Worm (Caenorhabditis elegans): ENCODE measurements around the gene ZK938.11.

The ZK938.11 gene

DNA sequence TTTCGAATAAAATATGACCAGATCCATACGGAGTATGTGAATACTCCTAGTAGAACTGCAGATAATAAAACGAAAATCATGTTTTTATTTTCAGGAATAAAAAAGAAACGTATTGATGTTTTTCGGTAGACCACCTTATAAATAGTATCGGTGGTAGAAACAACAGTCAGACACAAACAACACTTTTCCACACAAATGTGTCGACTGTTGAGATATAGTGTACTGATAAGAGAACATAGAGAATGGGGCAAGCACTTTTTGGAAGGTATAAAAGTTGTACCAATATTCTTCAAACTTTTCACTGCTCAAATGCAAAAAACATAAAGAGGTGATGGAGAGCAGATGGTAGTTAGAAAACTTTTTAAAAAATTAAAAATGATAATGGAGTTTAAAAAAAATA, 37.6 kb downstream of the ZK938.11 start, which contains the start of gene cyp-13A6:
Gene cyp-13A6 (minus strand): TSS at position 180 of the 400 bp plus-strand sequence.
- TF ChIP-seq F13C5.2 (tag; optimal IDR thresholded peaks at IDR 0.05) (no peak), ceh-36 (tag; optimal IDR thresholded peaks at IDR 0.05) (no peak), hmbx-1 (tag; optimal IDR thresholded peaks at IDR 0.05) (no peak), pes-1 (GFP tag; IDR thresholded peaks at IDR 0.05) (no peak), tra-4 (tag; optimal IDR thresholded peaks at IDR 0.05) (no peak), hmg-4 (GFP tag; optimal IDR thresholded peaks at IDR 0.05) (no peak), sea-1 (GFP tag; conservative IDR thresholded peaks at IDR 0.05) (no peak), ceh-13 (GFP tag; optimal IDR thresholded peaks at IDR 0.05) (no peak), flt-1 (GFP tag; IDR thresholded peaks at IDR 0.05) (no peak), hnd-1 (tag; optimal IDR thresholded peaks at IDR 0.05) (no peak), aly-1 (tag; optimal IDR thresholded peaks at IDR 0.05) (no peak), B0310.2 (tag; optimal IDR thresholded peaks at IDR 0.05) (no peak), ets-7 (tag; optimal IDR thresholded peaks at IDR 0.05) (no peak), tbx-37 (GFP tag; conservative IDR thresholded peaks at IDR 0.05) (no peak), ama-1 (optimal IDR thresholded peaks at IDR 0.05) (no peak), tbx-11 (GFP tag; IDR thresholded peaks at IDR 0.05) (no peak), scrt-1 (GFP tag; IDR thresholded peaks at IDR 0.05) (no peak)

ce11 chrII:9800251-9800650, 40.0 kb downstream of the ZK938.11 start, which contains the start of gene cyp-13A5:
cyp-13A5 (minus strand) TSS chrII:9800362.
- no peak for TF ChIP-seq scrt-1 (GFP tag; IDR thresholded peaks at IDR 0.05)
- TF ChIP-seq ceh-13 (GFP tag; optimal IDR thresholded peaks at IDR 0.05): no peak
- TF ChIP-seq tra-4 (tag; optimal IDR thresholded peaks at IDR 0.05): no peak
- TF ChIP-seq pes-1 (GFP tag; IDR thresholded peaks at IDR 0.05): no peak
- no peak for TF ChIP-seq F13C5.2 (tag; optimal IDR thresholded peaks at IDR 0.05)
- TF ChIP-seq hmg-4 (GFP tag; optimal IDR thresholded peaks at IDR 0.05): no peak
- no peak for TF ChIP-seq aly-1 (tag; optimal IDR thresholded peaks at IDR 0.05)
- no peak for TF ChIP-seq ama-1 (optimal IDR thresholded peaks at IDR 0.05)
- no peak for TF ChIP-seq ceh-36 (tag; optimal IDR thresholded peaks at IDR 0.05)
- no peak for TF ChIP-seq tbx-37 (GFP tag; conservative IDR thresholded peaks at IDR 0.05)
- TF ChIP-seq B0310.2 (tag; optimal IDR thresholded peaks at IDR 0.05): no peak
- TF ChIP-seq hmbx-1 (tag; optimal IDR thresholded peaks at IDR 0.05): no peak
- no peak for TF ChIP-seq tbx-11 (GFP tag; IDR thresholded peaks at IDR 0.05)
- TF ChIP-seq ets-7 (tag; optimal IDR thresholded peaks at IDR 0.05): no peak
- no peak for TF ChIP-seq hnd-1 (tag; optimal IDR thresholded peaks at IDR 0.05)
- TF ChIP-seq flt-1 (GFP tag; IDR thresholded peaks at IDR 0.05): no peak
- TF ChIP-seq sea-1 (GFP tag; conservative IDR thresholded peaks at IDR 0.05): no peak

DNA sequence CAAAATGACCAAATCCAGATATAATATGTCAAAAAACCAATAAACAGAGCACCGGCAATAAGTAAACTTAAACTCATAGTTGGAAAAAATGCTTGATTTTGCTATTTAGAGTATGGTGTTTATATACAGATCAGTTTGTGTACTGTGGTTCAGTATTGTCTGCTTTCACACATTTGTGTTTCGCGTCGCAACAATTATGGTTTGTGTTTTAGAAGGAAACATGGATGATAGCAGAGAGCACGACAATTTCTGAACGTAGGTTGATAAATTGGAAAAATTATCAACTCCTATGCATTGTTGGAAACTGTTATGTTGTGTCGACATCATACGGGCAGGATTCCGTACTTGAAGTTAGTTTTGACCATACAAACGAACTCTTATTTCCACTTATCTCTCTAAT, 42.5 kb downstream of the ZK938.11 start, which contains the start of gene cyp-13A4:
Gene cyp-13A4 (minus strand): TSS at position 77 of the 400 bp plus-strand sequence.
- no peak for TF ChIP-seq B0310.2 (tag; optimal IDR thresholded peaks at IDR 0.05)
- TF ChIP-seq scrt-1 (GFP tag; IDR thresholded peaks at IDR 0.05): no peak
- no peak for TF ChIP-seq sea-1 (GFP tag; conservative IDR thresholded peaks at IDR 0.05)
- TF ChIP-seq tbx-37 (GFP tag; conservative IDR thresholded peaks at IDR 0.05): no peak
- TF ChIP-seq pes-1 (GFP tag; IDR thresholded peaks at IDR 0.05): no peak
- no peak for TF ChIP-seq ceh-13 (GFP tag; optimal IDR thresholded peaks at IDR 0.05)
- no peak for TF ChIP-seq hnd-1 (tag; optimal IDR thresholded peaks at IDR 0.05)
- TF ChIP-seq F13C5.2 (tag; optimal IDR thresholded peaks at IDR 0.05): no peak
- no peak for TF ChIP-seq tbx-11 (GFP tag; IDR thresholded peaks at IDR 0.05)
- TF ChIP-seq ceh-36 (tag; optimal IDR thresholded peaks at IDR 0.05): no peak
- TF ChIP-seq aly-1 (tag; optimal IDR thresholded peaks at IDR 0.05): no peak
- no peak for TF ChIP-seq ets-7 (tag; optimal IDR thresholded peaks at IDR 0.05)
- no peak for TF ChIP-seq flt-1 (GFP tag; IDR thresholded peaks at IDR 0.05)
- TF ChIP-seq ama-1 (optimal IDR thresholded peaks at IDR 0.05): no peak
- TF ChIP-seq tra-4 (tag; optimal IDR thresholded peaks at IDR 0.05): no peak

- no peak for TF ChIP-seq sea-1 (GFP tag; conservative IDR thresholded peaks at IDR 0.05)
- TF ChIP-seq pes-1 (GFP tag; IDR thresholded peaks at IDR 0.05): no peak
- TF ChIP-seq aly-1 (tag; optimal IDR thresholded peaks at IDR 0.05): no peak
- TF ChIP-seq flt-1 (GFP tag; IDR thresholded peaks at IDR 0.05): no peak
- no peak for TF ChIP-seq ceh-13 (GFP tag; optimal IDR thresholded peaks at IDR 0.05)
- TF ChIP-seq ets-7 (tag; optimal IDR thresholded peaks at IDR 0.05): no peak
- no peak for TF ChIP-seq ceh-36 (tag; optimal IDR thresholded peaks at IDR 0.05)
These were observed 47.0 kb downstream of the ZK938.11 start, which contains the start of gene cyp-13A3 for ce11 chrII:9793197-9793596. cyp-13A3 (minus strand) TSS chrII:9793297.

- TF ChIP-seq tbx-11 (GFP tag; IDR thresholded peaks at IDR 0.05): no peak
- TF ChIP-seq tbx-37 (GFP tag; conservative IDR thresholded peaks at IDR 0.05): no peak
- TF ChIP-seq hmbx-1 (tag; optimal IDR thresholded peaks at IDR 0.05): no peak
- TF ChIP-seq flt-1 (GFP tag; IDR thresholded peaks at IDR 0.05): no peak
- no peak for TF ChIP-seq ceh-13 (GFP tag; optimal IDR thresholded peaks at IDR 0.05)
- no peak for TF ChIP-seq ceh-36 (tag; optimal IDR thresholded peaks at IDR 0.05)
- TF ChIP-seq tra-4 (tag; optimal IDR thresholded peaks at IDR 0.05): no peak
These were observed 49.0 kb downstream of the ZK938.11 start for ce11 chrII:9791185-9791584.

All from whole organism, early embryonic.